Fruit fly (Drosophila melanogaster) whole organism, prepupa: ENCODE measurements around the gene CG33796.

Experiments
- CG10631 ChIP-seq: fragments of 200-800 bp; sonication (Bioruptor generic); optimal IDR thresholded peaks from 2 replicates; lab custom pipeline; 2016; ENCODE audit warnings: missing biosample characterization, missing genetic modification characterization
- CG10669 ChIP-seq: fragments of 200-800 bp; sonication (Bioruptor generic); optimal IDR thresholded peaks from 3 replicates; lab custom pipeline; 2018; ENCODE audit warnings: missing biosample characterization, mild to moderate bottlenecking, missing genetic modification characterization, moderate library complexity
- CG11294 ChIP-seq: fragments of 200-800 bp; sonication (Bioruptor generic); IDR thresholded peaks from 2 replicates; pipeline ENCODE4 v1.3.6; 2022; ENCODE audit warnings: missing biosample characterization, missing genetic modification characterization
- CG11762 ChIP-seq: fragments of 200-800 bp; sonication (Bioruptor generic); optimal IDR thresholded peaks from 3 replicates; lab custom pipeline; 2016; ENCODE audit warnings: missing biosample characterization, missing genetic modification characterization; ENCODE audit not compliant: insufficient read depth
- CG11902 ChIP-seq: fragments of 200-800 bp; sonication (Bioruptor generic); optimal IDR thresholded peaks from 3 replicates; lab custom pipeline; 2016; ENCODE audit warnings: missing biosample characterization, missing genetic modification characterization
- CG1621 ChIP-seq: fragments of 200-800 bp; sonication (Bioruptor generic); optimal IDR thresholded peaks from 3 replicates; lab custom pipeline; 2018; ENCODE audit warnings: missing biosample characterization, mild to moderate bottlenecking, missing genetic modification characterization
- CG3032 ChIP-seq: fragments of 200-800 bp; optimal IDR thresholded peaks from 2 replicates; lab custom pipeline; 2019; ENCODE audit warnings: missing biosample characterization, mild to moderate bottlenecking, missing genetic modification characterization, moderate library complexity
- CG31627 ChIP-seq: fragments of 200-800 bp; sonication (Bioruptor generic); optimal IDR thresholded peaks from 3 replicates; lab custom pipeline; 2016; ENCODE audit warnings: missing biosample characterization, missing genetic modification characterization
- CG34406 ChIP-seq: fragments of 200-800 bp; sonication (Bioruptor generic); optimal IDR thresholded peaks from 3 replicates; lab custom pipeline; 2016; ENCODE audit warnings: missing biosample characterization, missing genetic modification characterization
- CG3919 ChIP-seq: fragments of 200-800 bp; sonication (Bioruptor generic); optimal IDR thresholded peaks from 3 replicates; lab custom pipeline; 2016; ENCODE audit warnings: missing biosample characterization, missing genetic modification characterization
- CG4318 ChIP-seq: fragments of 200-800 bp; sonication (Bioruptor generic); optimal IDR thresholded peaks from 3 replicates; lab custom pipeline; 2017; ENCODE audit warnings: missing biosample characterization, mild to moderate bottlenecking, missing genetic modification characterization
- CG6163 ChIP-seq: fragments of 200-800 bp; sonication (Bioruptor generic); IDR thresholded peaks from 3 replicates; pipeline ENCODE4 v1.3.6; 2022; ENCODE audit warnings: missing biosample characterization, missing genetic modification characterization
- CG6276 ChIP-seq: fragments of 200-800 bp; sonication (Bioruptor generic); optimal IDR thresholded peaks from 2 replicates; lab custom pipeline; 2017; ENCODE audit warnings: missing biosample characterization, mild to moderate bottlenecking, missing genetic modification characterization
- CG6808 ChIP-seq: fragments of 200-800 bp; sonication (Bioruptor generic); optimal IDR thresholded peaks from 3 replicates; lab custom pipeline; 2017; ENCODE audit warnings: missing biosample characterization, missing genetic modification characterization, mild to moderate bottlenecking, moderate library complexity, missing genetic modification reagents
- CG6854 ChIP-seq: fragments of 200-800 bp; sonication (Bioruptor generic); optimal IDR thresholded peaks from 2 replicates; lab custom pipeline; 2017; ENCODE audit warnings: missing biosample characterization, mild to moderate bottlenecking, missing genetic modification characterization
- CG7368 ChIP-seq: fragments of 200-800 bp; sonication (Bioruptor generic); optimal IDR thresholded peaks from 3 replicates; lab custom pipeline; 2016; ENCODE audit warnings: missing biosample characterization, missing genetic modification characterization
- CG8319 ChIP-seq: fragments of 200-800 bp; sonication (Bioruptor generic); optimal IDR thresholded peaks from 3 replicates; lab custom pipeline; 2016; ENCODE audit warnings: missing biosample characterization, missing genetic modification characterization
- CG8632 ChIP-seq: fragments of 200-800 bp; sonication (Bioruptor generic); optimal IDR thresholded peaks from 3 replicates; lab custom pipeline; 2016; ENCODE audit warnings: missing biosample characterization, missing genetic modification characterization
- Eip78C ChIP-seq: fragments of 200-800 bp; sonication (Bioruptor generic); peaks from one replicate; lab custom pipeline; 2016; ENCODE audit warnings: missing biosample characterization, missing genetic modification characterization
- Eip93F ChIP-seq: fragments of 200-800 bp; sonication (Bioruptor generic); optimal IDR thresholded peaks from 2 replicates; lab custom pipeline; 2016; ENCODE audit warnings: missing biosample characterization, mild to moderate bottlenecking, missing genetic modification characterization
- Ets21C ChIP-seq: fragments of 200-800 bp; sonication (Bioruptor generic); optimal IDR thresholded peaks from 3 replicates; lab custom pipeline; 2016; ENCODE audit warnings: missing biosample characterization, missing genetic modification characterization
- Ets96B ChIP-seq: fragments of 200-800 bp; optimal IDR thresholded peaks from 2 replicates; lab custom pipeline; 2019; ENCODE audit warnings: missing biosample characterization, mild to moderate bottlenecking, missing genetic modification characterization, moderate library complexity
- Gug ChIP-seq: fragments of 200-800 bp; sonication (Bioruptor generic); IDR thresholded peaks from 2 replicates; pipeline ENCODE4 v1.3.6; 2022; ENCODE audit warnings: missing biosample characterization, missing genetic modification characterization
- Hr38 ChIP-seq: sonication (Bioruptor generic); optimal IDR thresholded peaks from 2 replicates; lab custom pipeline; 2016; ENCODE audit warnings: missing biosample characterization, missing genetic modification characterization
- Hr39 ChIP-seq: fragments of 200-800 bp; sonication (Bioruptor generic); optimal IDR thresholded peaks from 2 replicates; lab custom pipeline; 2016; ENCODE audit warnings: missing biosample characterization, missing genetic modification characterization
- Hr4 ChIP-seq: fragments of 200-800 bp; sonication (Bioruptor generic); optimal IDR thresholded peaks from 3 replicates; lab custom pipeline; 2016; ENCODE audit warnings: missing biosample characterization, missing genetic modification characterization
- Lpt ChIP-seq: fragments of 200-800 bp; sonication (Bioruptor generic); optimal IDR thresholded peaks from 3 replicates; lab custom pipeline; 2016; ENCODE audit warnings: missing biosample characterization, missing genetic modification characterization
- OdsH ChIP-seq: fragments of 200-800 bp; sonication (Bioruptor generic); optimal IDR thresholded peaks from 3 replicates; lab custom pipeline; 2016; ENCODE audit warnings: missing biosample characterization, missing genetic modification characterization
- Smox ChIP-seq: fragments of 200-800 bp; sonication (Bioruptor generic); optimal IDR thresholded peaks from 3 replicates; lab custom pipeline; 2016; ENCODE audit warnings: missing biosample characterization, missing genetic modification characterization
- Sox102F ChIP-seq: fragments of 200-800 bp; sonication (Bioruptor generic); optimal IDR thresholded peaks from 2 replicates; lab custom pipeline; 2016; ENCODE audit warnings: missing biosample characterization, mild to moderate bottlenecking, missing genetic modification characterization
- Sox15 ChIP-seq: fragments of 200-800 bp; sonication (Bioruptor generic); optimal IDR thresholded peaks from 3 replicates; lab custom pipeline; 2016; ENCODE audit warnings: missing biosample characterization, missing genetic modification characterization
- cyc ChIP-seq: fragments of 200-800 bp; sonication (Bioruptor generic); optimal IDR thresholded peaks from 3 replicates; lab custom pipeline; 2016; ENCODE audit warnings: missing biosample characterization, missing genetic modification characterization
- dac ChIP-seq: fragments of 200-800 bp; sonication (Bioruptor generic); optimal IDR thresholded peaks from 2 replicates; lab custom pipeline; 2017; ENCODE audit warnings: missing biosample characterization, mild to moderate bottlenecking, missing genetic modification characterization
- dsx ChIP-seq: fragments of 200-800 bp; optimal IDR thresholded peaks from 3 replicates; lab custom pipeline; 2019; ENCODE audit warnings: missing biosample characterization, mild to moderate bottlenecking, missing genetic modification characterization, moderate library complexity; ENCODE audit not compliant: poor library complexity, severe bottlenecking
- eg ChIP-seq: fragments of 200-800 bp; sonication (Bioruptor generic); IDR thresholded peaks from 3 replicates; pipeline ENCODE4 v1.3.6; 2022; ENCODE audit warnings: missing biosample characterization, missing genetic modification characterization
- esn ChIP-seq: fragments of 200-800 bp; sonication (Bioruptor generic); optimal IDR thresholded peaks from 2 replicates; lab custom pipeline; 2016; ENCODE audit warnings: missing biosample characterization, mild to moderate bottlenecking, missing genetic modification characterization, moderate library complexity
- fd59A ChIP-seq: fragments of 200-800 bp; sonication (Bioruptor generic); optimal IDR thresholded peaks from 2 replicates; lab custom pipeline; 2017; ENCODE audit warnings: missing biosample characterization, mild to moderate bottlenecking, missing genetic modification characterization, missing genetic modification reagents
- fkh ChIP-seq: fragments of 200-800 bp; sonication (Bioruptor generic); optimal IDR thresholded peaks from 3 replicates; lab custom pipeline; 2017; ENCODE audit warnings: missing biosample characterization, mild to moderate bottlenecking, missing genetic modification characterization, moderate library complexity
- net ChIP-seq: fragments of 200-800 bp; sonication (Bioruptor generic); optimal IDR thresholded peaks from 3 replicates; lab custom pipeline; 2016; ENCODE audit warnings: missing biosample characterization, missing genetic modification characterization
- pdm3 ChIP-seq: fragments of 200-800 bp; sonication (Bioruptor generic); optimal IDR thresholded peaks from 3 replicates; lab custom pipeline; 2016; ENCODE audit warnings: missing biosample characterization, missing genetic modification characterization
- salr ChIP-seq, 2 experiments: fragments of 200-800 bp; sonication (Bioruptor generic); optimal IDR thresholded peaks; 3 replicates each; lab custom pipeline; 2016 to 2018; ENCODE audit warnings: missing biosample characterization in 2 of 2, missing genetic modification characterization in 2 of 2, mild to moderate bottlenecking in 1 of 2
- spab ChIP-seq: fragments of 200-800 bp; sonication (Bioruptor generic); optimal IDR thresholded peaks from 2 replicates; lab custom pipeline; 2017; ENCODE audit warnings: missing biosample characterization, mild to moderate bottlenecking, missing genetic modification characterization, missing genetic modification reagents
- ss ChIP-seq, 2 experiments: fragments of 200-800 bp; sonication (Bioruptor generic); optimal IDR thresholded peaks; 2 replicates in 1 of 2; 3 replicates in 1 of 2; lab custom pipeline; 2017 to 2018; ENCODE audit warnings: mild to moderate bottlenecking in 2 of 2, missing biosample characterization in 2 of 2, missing genetic modification characterization in 2 of 2, moderate library complexity in 1 of 2

The CG33796 gene

DNA sequence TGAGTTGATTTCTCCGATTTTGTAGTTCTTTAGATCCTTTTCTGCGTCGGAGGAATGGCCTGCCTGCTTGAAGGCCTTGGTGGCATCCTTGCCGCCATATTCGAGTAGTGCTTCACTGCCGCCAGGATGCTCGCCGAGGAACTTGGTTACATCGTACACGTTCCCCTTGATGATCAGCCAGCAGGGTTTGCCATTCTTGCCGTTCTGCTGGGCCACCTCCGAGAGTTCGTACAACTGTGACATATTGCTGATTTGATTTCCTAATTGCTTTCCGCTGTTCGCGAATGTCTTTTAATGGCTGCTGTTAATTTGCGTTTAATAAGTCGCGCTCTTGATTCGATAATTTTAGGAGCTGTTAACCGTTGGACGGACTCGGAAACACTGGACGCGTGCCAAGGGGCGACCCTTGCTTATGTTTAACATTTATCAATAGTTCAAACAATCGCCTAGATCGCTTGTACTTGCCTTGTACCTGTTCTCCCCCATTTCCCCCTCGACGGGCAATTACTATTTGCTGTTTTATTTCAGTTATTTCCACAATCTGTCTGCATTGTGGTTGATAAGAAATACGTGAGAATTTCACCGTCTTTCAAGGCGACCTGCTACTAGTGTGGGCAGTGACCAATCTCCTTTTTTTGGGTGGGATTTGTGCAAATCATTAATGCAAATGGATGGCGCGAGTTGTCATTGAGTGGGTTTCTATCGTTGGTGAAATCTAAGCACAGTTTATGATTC, 32.9 kb downstream of the CG33796 start:
- TF ChIP-seq Eip78C (GFP tag; lab: Kevin White, UChicago), result no peak
- TF ChIP-seq pdm3 (GFP tag; lab: Kevin White, UChicago), result no peak
- TF ChIP-seq Gug, result no peak
- TF ChIP-seq esn (GFP tag; lab: Kevin White, UChicago), result no peak

DNA sequence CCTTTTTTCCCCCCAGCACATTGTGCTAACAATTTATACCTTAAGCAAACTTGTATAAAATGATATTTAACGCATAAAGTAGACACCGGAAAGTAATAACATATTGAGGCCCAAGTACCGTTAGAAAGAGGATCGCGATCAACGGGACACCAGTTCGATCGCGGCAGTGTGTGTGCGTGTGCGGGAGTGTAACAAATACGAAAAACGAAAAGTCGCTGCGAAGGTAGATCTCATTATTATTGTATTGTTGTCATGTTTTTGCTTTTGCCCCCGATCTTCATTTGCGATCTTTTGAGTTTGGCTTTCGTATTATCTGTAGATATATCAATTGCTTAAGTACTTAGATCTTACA, 37.9 kb downstream of the CG33796 start:
- TF ChIP-seq Hr38 (GFP tag; lab: Kevin White, UChicago), result no peak
- TF ChIP-seq net (GFP tag; lab: Kevin White, UChicago), result no peak
- no peak for TF ChIP-seq CG1621 (tag; lab: Kevin White, UChicago)
- TF ChIP-seq Eip93F, result no peak
- TF ChIP-seq Hr39 (GFP tag; lab: Kevin White, UChicago), result no peak
- TF ChIP-seq CG10631 (GFP tag; lab: Kevin White, UChicago), result no peak
- no peak for TF ChIP-seq eg (GFP tag; lab: Robert Waterston, UW)
- no peak for TF ChIP-seq cyc (GFP tag; lab: Kevin White, UChicago)
- no peak for TF ChIP-seq fd59A (GFP tag; lab: Kevin White, UChicago)
- no peak for TF ChIP-seq CG8319 (GFP tag; lab: Kevin White, UChicago)
- no peak for TF ChIP-seq CG6808 (GFP tag; lab: Kevin White, UChicago)
- no peak for TF ChIP-seq CG10669
- TF ChIP-seq, all 60 proteins: peak for 0

dm6 chr3L:16131264-16132066, 38.4 kb downstream of the CG33796 start, which contains the start of the genes Trs20 and elg1:
TSS of gene Trs20 (minus strand) at chr3L:16131632.
TSS of gene elg1 (plus strand) at chr3L:16132028.
- TF ChIP-seq dsx (peak; percentile 88), Sox102F (GFP tag; lab: Kevin White, UChicago) (no peak), dac (no peak), CG6808 (GFP tag; lab: Kevin White, UChicago) (no peak), fkh (no peak), CG10669 (no peak), CG3032 (tag; lab: Kevin White, UChicago) (peak; percentile 64), Ets21C (GFP tag; lab: Kevin White, UChicago) (no peak), net (GFP tag; lab: Kevin White, UChicago) (no peak), CG8319 (GFP tag; lab: Kevin White, UChicago) (peak; percentile 37), Smox (GFP tag; lab: Kevin White, UChicago) (no peak), CG3919 (no peak), salr (GFP tag; optimal IDR thresholded peaks at IDR 0.05; lab: Kevin White, UChicago) (no peak), CG7368 (GFP tag; lab: Kevin White, UChicago) (no peak), Hr4 (GFP tag; lab: Kevin White, UChicago) (no peak), CG11294 (GFP tag; lab: Robert Waterston, UW) (no peak), Sox15 (GFP tag; lab: Kevin White, UChicago) (no peak), ss (GFP tag; optimal IDR thresholded peaks at IDR 0.05; lab: Kevin White, UChicago) (peak in 1 of 2 experiments; percentile 62), OdsH (GFP tag; lab: Kevin White, UChicago) (peak; percentile 61), CG6163 (no peak), eg (GFP tag; lab: Robert Waterston, UW) (no peak), CG34406 (peak; percentile 56), CG4318 (no peak), CG6276 (GFP tag; lab: Kevin White, UChicago) (no peak), Lpt (GFP tag; lab: Kevin White, UChicago) (no peak), spab (GFP tag; lab: Kevin White, UChicago) (no peak), Ets96B (tag; lab: Kevin White, UChicago) (peak; percentile 47), esn (GFP tag; lab: Kevin White, UChicago) (peak; percentile 58), CG11762 (GFP tag; lab: Kevin White, UChicago) (peak; percentile 20), CG1621 (tag; lab: Kevin White, UChicago) (no peak), fd59A (GFP tag; lab: Kevin White, UChicago) (no peak), CG8632 (GFP tag; lab: Kevin White, UChicago) (peak; percentile 34), CG31627 (GFP tag; lab: Kevin White, UChicago) (peak; percentile 13), CG11902 (no peak), CG6854 (peak; percentile 31), Gug (peak; percentile 23; the same call in 1 of the 2 replicates), cyc (GFP tag; lab: Kevin White, UChicago) (peak; percentile 11), Hr38 (GFP tag; lab: Kevin White, UChicago) (no peak)
